Worm (Caenorhabditis elegans) whole organism, L4 larva: ENCODE results near the gene rbd-1.

Experiments
- F10B5.3 ChIP-seq: sonication (generic microtip); optimal IDR thresholded peaks from 2 replicates; lab custom pipeline; 2016; ENCODE audit warnings: mild to moderate bottlenecking, missing genetic modification characterization, missing compliant biosample characterization
- F26F4.8 ChIP-seq: fragments of 200-800 bp; sonication (Bioruptor generic); conservative IDR thresholded peaks from 2 replicates; pipeline ENCODE4 v1.3.6; 2022; ENCODE audit warnings: missing genetic modification characterization, missing compliant biosample characterization
- T20F7.1 ChIP-seq: fragments of 200-800 bp; sonication (Bioruptor generic); optimal IDR thresholded peaks from 2 replicates; lab custom pipeline; 2018; ENCODE audit warnings: mild to moderate bottlenecking, missing genetic modification characterization, missing compliant biosample characterization
- Y48G9A.11 ChIP-seq: fragments of 200-800 bp; sonication (Bioruptor generic); IDR thresholded peaks from 2 replicates; pipeline ENCODE4 v1.3.6; 2022; ENCODE audit warnings: missing genetic modification reagents, missing genetic modification characterization, missing compliant biosample characterization
- ZK337.2 ChIP-seq: fragments of 200-800 bp; sonication (Bioruptor generic); IDR thresholded peaks from 2 replicates; pipeline ENCODE4 v1.3.6; 2022; ENCODE audit warnings: missing genetic modification reagents, missing genetic modification characterization, missing compliant biosample characterization
- aha-1 ChIP-seq: fragments of 150-350 bp; peaks from one replicate; lab custom pipeline; 2014; ENCODE audit warnings: missing biosample characterization, missing genetic modification characterization
- ama-1 ChIP-seq: fragments of 150-350 bp; optimal IDR thresholded peaks from 2 replicates; lab custom pipeline; 2014; ENCODE audit warnings: inconsistent platforms, mixed read lengths
- arid-1 ChIP-seq: fragments of 200-800 bp; sonication (Bioruptor generic); conservative IDR thresholded peaks from 2 replicates; pipeline ENCODE4 v1.3.6; 2022; ENCODE audit warnings: missing genetic modification reagents, missing genetic modification characterization, missing compliant biosample characterization
- ceh-28 ChIP-seq: fragments of 150-350 bp; optimal IDR thresholded peaks from 2 replicates; lab custom pipeline; 2014; ENCODE audit warnings: missing biosample characterization, missing genetic modification reagents, missing genetic modification characterization
- ceh-82 ChIP-seq: sonication (generic microtip); optimal IDR thresholded peaks from 2 replicates; lab custom pipeline; 2017; ENCODE audit warnings: missing biosample characterization, missing genetic modification characterization
- cey-2 ChIP-seq: sonication (generic microtip); optimal IDR thresholded peaks from 3 replicates; lab custom pipeline; 2017; ENCODE audit warnings: missing genetic modification characterization, mild to moderate bottlenecking, missing compliant biosample characterization, antibody characterized with exemption, borderline replicate concordance; ENCODE audit not compliant: insufficient read depth
- ctbp-1 ChIP-seq: fragments of 200-800 bp; sonication (Bioruptor generic); IDR thresholded peaks from 2 replicates; pipeline ENCODE4 v1.3.6; 2022; ENCODE audit warnings: missing genetic modification reagents, missing genetic modification characterization, missing compliant biosample characterization
- daf-19 ChIP-seq: fragments of 200-800 bp; sonication (Bioruptor generic); conservative IDR thresholded peaks from 2 replicates; pipeline ENCODE4 v1.3.6; 2022; ENCODE audit warnings: missing genetic modification characterization, missing compliant biosample characterization
- dmd-6 ChIP-seq: fragments of 200-800 bp; sonication (Bioruptor generic); IDR thresholded peaks from 2 replicates; pipeline ENCODE4 v1.3.6; 2022; ENCODE audit warnings: missing genetic modification reagents, missing genetic modification characterization, missing compliant biosample characterization
- egl-27 ChIP-seq: sonication (generic microtip); optimal IDR thresholded peaks from 3 replicates; lab custom pipeline; 2017; ENCODE audit warnings: missing biosample characterization, missing genetic modification reagents, missing genetic modification characterization
- egl-43 ChIP-seq: fragments of 200-800 bp; sonication (Bioruptor generic); IDR thresholded peaks from 2 replicates; pipeline ENCODE4 v1.3.6; 2022; ENCODE audit warnings: missing genetic modification reagents, missing genetic modification characterization, missing compliant biosample characterization
- fos-1 ChIP-seq: fragments of 150-350 bp; optimal IDR thresholded peaks from 2 replicates; lab custom pipeline; 2014; ENCODE audit warnings: missing biosample characterization, missing genetic modification characterization
- hif-1 ChIP-seq, 2 experiments: sonication (generic microtip); optimal IDR thresholded peaks; 2 replicates each; lab custom pipeline; 2016 to 2017; ENCODE audit warnings: missing compliant biosample characterization in 2 of 2, missing genetic modification characterization in 2 of 2, missing genetic modification reagents in 2 of 2, missing genotype in 2 of 2, mild to moderate bottlenecking in 1 of 2
- hlh-11 ChIP-seq: fragments of 200-800 bp; sonication (Bioruptor generic); optimal IDR thresholded peaks from 2 replicates; lab custom pipeline; 2018; ENCODE audit warnings: mild to moderate bottlenecking, missing genetic modification characterization, missing compliant biosample characterization
- lim-7 ChIP-seq: fragments of 200-800 bp; sonication (Bioruptor generic); IDR thresholded peaks from 2 replicates; pipeline ENCODE4 v1.3.6; 2022; ENCODE audit warnings: missing genetic modification characterization, missing compliant biosample characterization
- lin-39 ChIP-seq: fragments of 150-350 bp; optimal IDR thresholded peaks from 2 replicates; lab custom pipeline; 2014; ENCODE audit warnings: missing biosample characterization, missing genetic modification reagents, missing genetic modification characterization
- madf-5 ChIP-seq, 2 experiments: fragments of 200-800 bp; sonication (Bioruptor generic); IDR thresholded peaks; 2 replicates each; pipeline ENCODE4 v1.3.6; 2022; ENCODE audit warnings: missing compliant biosample characterization in 2 of 2, missing genetic modification characterization in 2 of 2
- nhr-11 ChIP-seq: fragments of 150-350 bp; optimal IDR thresholded peaks from 2 replicates; lab custom pipeline; 2014; ENCODE audit warnings: missing biosample characterization, missing genetic modification characterization
- nhr-28 ChIP-seq: fragments of 150-350 bp; optimal IDR thresholded peaks from 2 replicates; lab custom pipeline; 2014; ENCODE audit warnings: missing biosample characterization, missing genetic modification characterization
- nhr-48 ChIP-seq: sonication (generic microtip); optimal IDR thresholded peaks from 2 replicates; lab custom pipeline; 2016; ENCODE audit warnings: mild to moderate bottlenecking, missing genetic modification characterization, missing compliant biosample characterization
- nhr-76 ChIP-seq: fragments of 150-350 bp; optimal IDR thresholded peaks from 2 replicates; lab custom pipeline; 2014; ENCODE audit warnings: missing biosample characterization, missing genetic modification characterization
- nhr-77 ChIP-seq: fragments of 150-350 bp; optimal IDR thresholded peaks from 2 replicates; lab custom pipeline; 2014; ENCODE audit warnings: missing biosample characterization, missing genetic modification characterization
- pqm-1 ChIP-seq: sonication (generic microtip); optimal IDR thresholded peaks from 2 replicates; lab custom pipeline; 2017; ENCODE audit warnings: missing biosample characterization, missing genetic modification characterization
- set-16 ChIP-seq: fragments of 200-800 bp; sonication (Bioruptor generic); IDR thresholded peaks from 2 replicates; pipeline ENCODE4 v1.3.6; 2022; ENCODE audit warnings: missing genetic modification reagents, missing genetic modification characterization, missing compliant biosample characterization
- spr-3 ChIP-seq: fragments of 200-800 bp; sonication (Bioruptor generic); optimal IDR thresholded peaks from 2 replicates; lab custom pipeline; 2018; ENCODE audit warnings: mild to moderate bottlenecking, missing genetic modification characterization, missing compliant biosample characterization
- tra-1 ChIP-seq: fragments of 200-800 bp; sonication (Bioruptor generic); IDR thresholded peaks from 2 replicates; pipeline ENCODE4 v1.3.6; 2022; ENCODE audit warnings: missing genetic modification reagents, missing genetic modification characterization, missing compliant biosample characterization
- zfp-3 ChIP-seq: fragments of 200-800 bp; sonication (Bioruptor generic); conservative IDR thresholded peaks from 2 replicates; pipeline ENCODE4 v1.3.6; 2022; ENCODE audit warnings: missing genetic modification reagents, missing genetic modification characterization, missing compliant biosample characterization
- zip-11 ChIP-seq: fragments of 200-800 bp; sonication (Bioruptor generic); IDR thresholded peaks from 2 replicates; pipeline ENCODE4 v1.3.6; 2022; ENCODE audit warnings: missing genetic modification characterization, missing compliant biosample characterization
- zip-2 ChIP-seq: fragments of 150-350 bp; optimal IDR thresholded peaks from 2 replicates; lab custom pipeline; 2014; ENCODE audit warnings: missing biosample characterization, missing genetic modification characterization

Gene rbd-1

ce11 chrIV:12721106-12721505 is 3.7 kb upstream of the rbd-1 start, which contains the start of gene T23F6.2:
Gene T23F6.2, plus strand, starts transcription at chrIV:12721356.
- TF ChIP-seq lin-39 (tag; lab: Kevin White, UChicago) (no peak), aha-1 (tag; lab: Kevin White, UChicago) (peak; percentile 44), cey-2 (no peak), nhr-28 (tag; lab: Kevin White, UChicago) (peak; percentile 0), nhr-11 (tag; lab: Kevin White, UChicago) (no peak), nhr-48 (tag; lab: Kevin White, UChicago) (no peak), T20F7.1 (no peak)

- no peak for TF ChIP-seq fos-1 (tag; lab: Kevin White, UChicago)
- TF ChIP-seq ceh-82 (tag; lab: Kevin White, UChicago) = no peak
- no peak for TF ChIP-seq egl-27 (tag; lab: Kevin White, UChicago)
- TF ChIP-seq madf-5 (GFP tag; IDR thresholded peaks at IDR 0.05; lab: Robert Waterston, UW) = no peak
- no peak for TF ChIP-seq F10B5.3
- TF ChIP-seq ZK337.2 (GFP tag; lab: Robert Waterston, UW) = no peak
- TF ChIP-seq ama-1 (lab: Kevin White, UChicago) = no peak
- TF ChIP-seq set-16 (GFP tag; lab: Robert Waterston, UW) = no peak
- TF ChIP-seq tra-1 (GFP tag; lab: Robert Waterston, UW) = no peak
- TF ChIP-seq spr-3 = no peak
Measured at ce11 chrIV:12725228-12725627, 442 bp downstream of the rbd-1 start.

- TF ChIP-seq zfp-3 (GFP tag; lab: Robert Waterston, UW) (no peak), ceh-82 (tag; lab: Kevin White, UChicago) (no peak), zip-11 (no peak), hlh-11 (tag; lab: Kevin White, UChicago) (no peak), nhr-76 (no peak), ceh-28 (tag; lab: Kevin White, UChicago) (no peak), ctbp-1 (GFP tag; lab: Robert Waterston, UW) (no peak), nhr-77 (tag; lab: Kevin White, UChicago) (no peak), ZK337.2 (GFP tag; lab: Robert Waterston, UW) (no peak), hif-1 (tag; optimal IDR thresholded peaks at IDR 0.05; lab: Kevin White, UChicago) (no peak), nhr-11 (tag; lab: Kevin White, UChicago) (no peak), spr-3 (no peak)
Measured at ce11 chrIV:12725925-12726324, 1.1 kb downstream of the rbd-1 start.

- TF ChIP-seq daf-19 (GFP tag; lab: Robert Waterston, UW) (no peak), aha-1 (tag; lab: Kevin White, UChicago) (peak; percentile 37), arid-1 (GFP tag; lab: Robert Waterston, UW) (no peak), hlh-11 (tag; lab: Kevin White, UChicago) (peak; percentile 16), zip-2 (no peak), ZK337.2 (GFP tag; lab: Robert Waterston, UW) (no peak), pqm-1 (peak; percentile 52), dmd-6 (GFP tag; lab: Robert Waterston, UW) (peak; percentile 39; the same call in 1 of the 2 replicates)
Measured at ce11 chrIV:12728162-12728561, 3.4 kb downstream of the rbd-1 start.

- TF ChIP-seq egl-43 (GFP tag; lab: Robert Waterston, UW) (0 out of 2 replicates have a peak, but pooled peaks have one; percentile 21), F26F4.8 (GFP tag; lab: Robert Waterston, UW) (0 out of 2 replicates have a peak, but pooled peaks have one; percentile 28), Y48G9A.11 (0 out of 2 replicates have a peak, but pooled peaks have one; percentile 30), madf-5 (GFP tag; IDR thresholded peaks at IDR 0.05; lab: Robert Waterston, UW) (0 out of 4 replicates have a peak, but pooled peaks of 1 of the 2 experiments have one; percentile 14), lim-7 (GFP tag; lab: Robert Waterston, UW) (peak; percentile 47; the same call in 1 of the 2 replicates)
Measured at ce11 chrIV:12730624-12731023, 5.8 kb downstream of the rbd-1 start.
